Worm (Caenorhabditis elegans) whole organism, L4/young adult: ENCODE data around the gene F43G6.7.

Experiments
- W03F9.2 ChIP-seq: fragments of 150-350 bp; optimal IDR thresholded peaks from 2 replicates; lab custom pipeline; 2014; ENCODE audit warnings: missing biosample characterization, missing genetic modification characterization
- dao-5 ChIP-seq: sonication (generic microtip); optimal IDR thresholded peaks from 2 replicates; lab custom pipeline; 2016; ENCODE audit warnings: missing genotype, missing genetic modification characterization, moderate library complexity, missing compliant biosample characterization
- him-1 ChIP-seq: sonication (generic microtip); optimal IDR thresholded peaks from 2 replicates; lab custom pipeline; 2016; ENCODE audit warnings: missing genotype, missing genetic modification reagents, missing genetic modification characterization, missing compliant biosample characterization

DNA sequence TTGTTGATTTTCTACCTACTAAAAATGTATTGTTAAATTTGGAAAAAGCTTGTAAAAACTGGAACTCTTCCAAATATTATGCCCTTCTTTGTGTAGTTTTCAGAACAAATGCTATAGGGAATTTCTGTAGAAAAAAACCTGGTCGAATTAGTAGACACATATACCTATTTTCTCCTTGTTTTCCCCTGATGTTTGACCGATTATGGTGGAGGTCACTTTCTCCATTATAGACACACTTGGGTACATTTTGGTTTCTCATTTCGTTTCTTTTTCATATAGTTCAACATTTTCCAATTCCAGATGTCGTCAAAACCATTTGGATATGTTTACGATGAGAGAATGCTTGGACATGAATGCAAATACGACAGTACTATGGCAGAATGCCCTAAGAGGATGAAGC is 11.9 kb upstream of the F43G6.7 start, which contains the start of gene hda-5:
- TF ChIP-seq W03F9.2 (tag; lab: Kevin White, UChicago): no peak
- no peak for TF ChIP-seq him-1
- TF ChIP-seq dao-5: no peak
